Fruit fly (Drosophila melanogaster) Kc167 (cell line): ENCODE measurements around the gene lbl.

Source experiments
- Myc ChIP-seq: fragments of >200 bp; optimal IDR thresholded peaks from 2 replicates; lab custom pipeline; 2017; ENCODE audit warnings: missing external identifiers
- psq ChIP-seq: fragments of >200 bp; optimal IDR thresholded peaks from 2 replicates; lab custom pipeline; 2017; ENCODE audit warnings: missing external identifiers

dm6 chr3R:21379927-21380326 lies 54.0 kb downstream of the lbl start:
- TF ChIP-seq psq (lab: Kevin White, UChicago) (no peak), Myc (lab: Kevin White, UChicago) (no peak)
